Worm (Caenorhabditis elegans): Measurements from ENCODE around the gene F55G1.15.

DNA sequence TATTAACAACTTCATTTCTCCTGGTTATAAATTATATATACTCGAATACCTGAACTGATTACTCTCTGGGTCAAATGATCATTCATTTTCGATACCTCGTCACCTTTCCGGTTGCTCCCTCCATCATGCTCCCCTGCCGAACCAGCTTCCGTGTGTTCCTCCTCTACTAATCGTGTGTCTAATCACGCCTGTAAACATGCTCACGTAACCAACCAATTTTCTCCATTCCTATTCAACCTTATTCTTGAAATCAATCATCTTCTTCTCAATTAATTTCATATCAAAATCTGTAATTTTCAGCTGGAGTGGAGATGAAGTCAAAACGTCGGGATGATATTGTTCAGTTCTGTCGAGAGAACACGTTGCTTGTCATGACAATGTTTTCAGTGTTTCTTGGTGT is 2.1 kb upstream of the F55G1.15 start, which contains the start of gene glt-6:
- TF ChIP-seq tab-1 (GFP tag; IDR thresholded peaks at IDR 0.05) (no peak), T22C8.4 (GFP tag; IDR thresholded peaks at IDR 0.05) (no peak), flt-1 (GFP tag; IDR thresholded peaks at IDR 0.05) (no peak), ref-1 (GFP tag; conservative IDR thresholded peaks at IDR 0.05) (no peak), klf-2 (GFP tag; conservative IDR thresholded peaks at IDR 0.05) (no peak), cog-1 (tag; optimal IDR thresholded peaks at IDR 0.05) (no peak), ztf-29 (GFP tag; IDR thresholded peaks at IDR 0.05) (no peak)
